Fruit fly (Drosophila melanogaster) whole organism, embryonic: ENCODE data around the gene Ugt35D1.

ENCODE experiments used
- CG10462 ChIP-seq: fragments of 200-800 bp; sonication (Bioruptor generic); optimal IDR thresholded peaks from 2 replicates; lab custom pipeline; 2016; ENCODE audit warnings: missing biosample characterization, missing genetic modification characterization
- CG13775 ChIP-seq: fragments of 200-800 bp; sonication (Bioruptor generic); optimal IDR thresholded peaks from 3 replicates; lab custom pipeline; 2017; ENCODE audit warnings: missing biosample characterization, mild to moderate bottlenecking, missing genetic modification characterization
- CG16779 ChIP-seq: fragments of 200-800 bp; sonication (Bioruptor generic); IDR thresholded peaks from 2 replicates; pipeline ENCODE4 v1.3.6; 2022; ENCODE audit warnings: missing biosample characterization, missing genetic modification characterization
- CG16815 ChIP-seq: fragments of 200-800 bp; sonication (Bioruptor generic); optimal IDR thresholded peaks from 3 replicates; lab custom pipeline; 2017; ENCODE audit warnings: missing biosample characterization, mild to moderate bottlenecking, missing genetic modification characterization
- CG31365 ChIP-seq: fragments of 200-800 bp; sonication (Bioruptor generic); optimal IDR thresholded peaks from 2 replicates; lab custom pipeline; 2018; ENCODE audit warnings: missing biosample characterization, mild to moderate bottlenecking, missing genetic modification characterization
- Dad ChIP-seq: fragments of 200-800 bp; sonication (Bioruptor generic); optimal IDR thresholded peaks from 3 replicates; lab custom pipeline; 2016; ENCODE audit warnings: missing biosample characterization, missing genetic modification characterization
- NK7.1 ChIP-seq: fragments of 200-800 bp; sonication (Bioruptor generic); optimal IDR thresholded peaks from 3 replicates; lab custom pipeline; 2016; ENCODE audit warnings: missing biosample characterization, missing genetic modification characterization
- PHDP ChIP-seq: fragments of 200-800 bp; sonication (Bioruptor generic); optimal IDR thresholded peaks from 3 replicates; lab custom pipeline; 2018; ENCODE audit warnings: missing biosample characterization, mild to moderate bottlenecking, missing genetic modification characterization, moderate library complexity
- bcd ChIP-seq: fragments of 200-800 bp; sonication (Bioruptor generic); optimal IDR thresholded peaks from 2 replicates; lab custom pipeline; 2017; ENCODE audit warnings: missing biosample characterization, mild to moderate bottlenecking, missing genetic modification characterization
- jigr1 ChIP-seq: fragments of 200-800 bp; sonication (Bioruptor generic); IDR thresholded peaks from 3 replicates; pipeline ENCODE4 v1.3.6; 2022; ENCODE audit warnings: missing biosample characterization, missing genetic modification characterization
- knrl ChIP-seq: fragments of 200-800 bp; sonication (Bioruptor generic); IDR thresholded peaks from 3 replicates; pipeline ENCODE4 v1.3.6; 2022; ENCODE audit warnings: missing biosample characterization, missing genetic modification characterization; ENCODE audit not compliant: partially characterized antibody
- mam ChIP-seq: fragments of 200-800 bp; sonication (Bioruptor generic); optimal IDR thresholded peaks from 3 replicates; lab custom pipeline; 2016; ENCODE audit warnings: missing biosample characterization, missing genetic modification characterization
- schlank ChIP-seq: fragments of 200-800 bp; sonication (Bioruptor generic); optimal IDR thresholded peaks from 2 replicates; lab custom pipeline; 2018; ENCODE audit warnings: missing biosample characterization, mild to moderate bottlenecking, missing genetic modification characterization
- sqz ChIP-seq: fragments of 200-800 bp; sonication (Bioruptor generic); optimal IDR thresholded peaks from 3 replicates; lab custom pipeline; 2018; ENCODE audit warnings: missing biosample characterization, mild to moderate bottlenecking, missing genetic modification characterization

dm6 chr3R:31381216-31381688 is 13.9 kb downstream of the Ugt35D1 start:
- TF ChIP-seq bcd (GFP tag; lab: Kevin White, UChicago) (peak; percentile 54), knrl (GFP tag; lab: Robert Waterston, UW) (peak; percentile 69), CG16815 (peak; percentile 19), PHDP (peak; percentile 77), CG13775 (GFP tag; lab: Kevin White, UChicago) (peak; percentile 48), CG31365 (tag; lab: Kevin White, UChicago) (no peak), jigr1 (GFP tag; lab: Robert Waterston, UW) (no peak), Dad (peak; percentile 17), mam (GFP tag; lab: Kevin White, UChicago) (peak; percentile 62), schlank (tag; lab: Kevin White, UChicago) (peak; percentile 53), CG16779 (GFP tag; lab: Robert Waterston, UW) (no peak), sqz (GFP tag; lab: Kevin White, UChicago) (no peak), NK7.1 (GFP tag; lab: Kevin White, UChicago) (peak; percentile 46), CG10462 (no peak)
